Fruit fly (Drosophila melanogaster) whole organism, embryonic: ENCODE results near the gene CG4456.

Source experiments
- Adf1 ChIP-seq: fragments of 200-800 bp; sonication (Bioruptor generic); IDR thresholded peaks from 2 replicates; pipeline ENCODE4 v1.3.6; 2022; ENCODE audit warnings: missing biosample characterization, missing genetic modification characterization
- BEAF-32 ChIP-seq: fragments of 200-800 bp; sonication (Bioruptor generic); optimal IDR thresholded peaks from 3 replicates; lab custom pipeline; 2017; ENCODE audit warnings: missing biosample characterization, missing genetic modification characterization, mild to moderate bottlenecking, moderate library complexity, missing genetic modification reagents
- Bteb2 ChIP-seq: fragments of 200-800 bp; sonication (Bioruptor generic); optimal IDR thresholded peaks from 2 replicates; lab custom pipeline; 2016; ENCODE audit warnings: missing biosample characterization, missing genetic modification characterization
- CG11085 ChIP-seq: fragments of 200-800 bp; sonication (Bioruptor generic); IDR thresholded peaks from 2 replicates; pipeline ENCODE4 v1.3.6; 2022; ENCODE audit warnings: missing biosample characterization, missing genetic modification characterization
- CG11560 ChIP-seq: fragments of 200-800 bp; sonication (Bioruptor generic); IDR thresholded peaks from 3 replicates; pipeline ENCODE4 v1.3.6; 2022; ENCODE audit warnings: missing biosample characterization, missing genetic modification characterization
- CG12155 ChIP-seq: fragments of 200-800 bp; sonication (Bioruptor generic); optimal IDR thresholded peaks from 3 replicates; lab custom pipeline; 2016; ENCODE audit warnings: missing biosample characterization, missing genetic modification characterization
- CG14014 ChIP-seq: fragments of 200-800 bp; sonication (Bioruptor generic); IDR thresholded peaks from 2 replicates; pipeline ENCODE4 v1.3.6; 2022; ENCODE audit warnings: missing biosample characterization, missing genetic modification characterization
- CG14441 ChIP-seq: fragments of 200-800 bp; sonication (Bioruptor generic); IDR thresholded peaks from 2 replicates; pipeline ENCODE4 v1.3.6; 2022; ENCODE audit warnings: missing biosample characterization, missing genetic modification characterization
- CG15601 ChIP-seq: fragments of 200-800 bp; sonication (Bioruptor generic); optimal IDR thresholded peaks from 3 replicates; lab custom pipeline; 2019; ENCODE audit warnings: missing biosample characterization, mild to moderate bottlenecking, missing genetic modification characterization, moderate library complexity
- CG1647 ChIP-seq: fragments of 200-800 bp; sonication (Bioruptor generic); optimal IDR thresholded peaks from 3 replicates; lab custom pipeline; 2016; ENCODE audit warnings: missing biosample characterization, missing genetic modification characterization
- CG16813 ChIP-seq: fragments of 200-800 bp; sonication (Bioruptor generic); IDR thresholded peaks from 3 replicates; pipeline ENCODE4 v1.3.6; 2022; ENCODE audit warnings: missing biosample characterization, missing genetic modification characterization; ENCODE audit not compliant: partially characterized antibody
- CG18262 ChIP-seq: fragments of 200-800 bp; optimal IDR thresholded peaks from 3 replicates; lab custom pipeline; 2019; ENCODE audit warnings: missing biosample characterization, mild to moderate bottlenecking, missing genetic modification characterization, moderate library complexity
- CG18476 ChIP-seq: fragments of 200-800 bp; sonication (Bioruptor generic); optimal IDR thresholded peaks from 2 replicates; lab custom pipeline; 2016; ENCODE audit warnings: missing biosample characterization, mild to moderate bottlenecking, missing genetic modification characterization
- CG33213 ChIP-seq: fragments of 200-800 bp; sonication (Bioruptor generic); optimal IDR thresholded peaks from 3 replicates; lab custom pipeline; 2016; ENCODE audit warnings: missing biosample characterization, missing genetic modification characterization
- CG7357 ChIP-seq: fragments of 200-800 bp; sonication (Bioruptor generic); IDR thresholded peaks from 3 replicates; pipeline ENCODE4 v1.3.6; 2022; ENCODE audit warnings: missing biosample characterization, missing genetic modification characterization
- CG8290 ChIP-seq, 3 experiments: fragments of 200-800 bp; sonication (Bioruptor generic); optimal IDR thresholded peaks; 2 replicates each; lab custom pipeline; 2016 to 2019; ENCODE audit warnings: missing biosample characterization in 3 of 3, missing genetic modification characterization in 3 of 3, mild to moderate bottlenecking in 2 of 3, moderate library complexity in 1 of 3
- Dfd ChIP-seq, 2 experiments: fragments of >200 bp; optimal IDR thresholded peaks; 2 replicates each; lab custom pipeline; 2017; ENCODE audit warnings: missing biosample characterization in 2 of 2, missing genetic modification characterization in 2 of 2
- E2f2 ChIP-seq: fragments of 200-800 bp; sonication (Bioruptor generic); IDR thresholded peaks from 2 replicates; pipeline ENCODE4 v1.3.6; 2022; ENCODE audit warnings: missing biosample characterization, missing genetic modification characterization
- HmgD ChIP-seq: fragments of 200-800 bp; sonication (Bioruptor generic); optimal IDR thresholded peaks from 3 replicates; lab custom pipeline; 2016; ENCODE audit warnings: missing biosample characterization, missing genetic modification characterization
- Lhr ChIP-seq: fragments of 200-800 bp; sonication (Bioruptor generic); optimal IDR thresholded peaks from 3 replicates; lab custom pipeline; 2017; ENCODE audit warnings: mild to moderate bottlenecking, missing biosample characterization, missing genetic modification reagents, missing genetic modification characterization
- MESR4 ChIP-seq: fragments of 200-800 bp; sonication (Bioruptor generic); optimal IDR thresholded peaks from 2 replicates; lab custom pipeline; 2018; ENCODE audit warnings: missing biosample characterization, mild to moderate bottlenecking, missing genetic modification characterization, moderate library complexity
- Mad ChIP-seq: fragments of 200-800 bp; sonication (Bioruptor generic); optimal IDR thresholded peaks from 2 replicates; lab custom pipeline; 2016; ENCODE audit warnings: missing biosample characterization, missing genetic modification characterization
- Optix ChIP-seq: fragments of 200-800 bp; sonication (Bioruptor generic); IDR thresholded peaks from 3 replicates; pipeline ENCODE4 v1.3.6; 2022; ENCODE audit warnings: missing biosample characterization, missing genetic modification characterization
- Rx ChIP-seq: fragments of 200-800 bp; sonication (Bioruptor generic); IDR thresholded peaks from 2 replicates; pipeline ENCODE4 v1.3.6; 2022; ENCODE audit warnings: missing biosample characterization, missing genetic modification characterization
- aop ChIP-seq: fragments of 200-800 bp; sonication (Bioruptor generic); IDR thresholded peaks from 2 replicates; pipeline ENCODE4 v1.3.6; 2022; ENCODE audit warnings: missing biosample characterization, missing genetic modification characterization
- ase ChIP-seq: fragments of 200-800 bp; sonication (Bioruptor generic); IDR thresholded peaks from 3 replicates; pipeline ENCODE4 v1.3.6; 2022; ENCODE audit warnings: missing biosample characterization, missing genetic modification characterization
- br ChIP-seq: fragments of >200 bp; optimal IDR thresholded peaks from 2 replicates; lab custom pipeline; 2017
- chif ChIP-seq, 2 experiments: fragments of 200-800 bp; sonication (Bioruptor generic); optimal IDR thresholded peaks; 3 replicates each; lab custom pipeline; 2016; ENCODE audit warnings: missing biosample characterization in 2 of 2, missing genetic modification characterization in 2 of 2
- crp ChIP-seq, 2 experiments: fragments of 200-800 bp; sonication (Bioruptor generic); optimal IDR thresholded peaks; 2 replicates in 1 of 2; 3 replicates in 1 of 2; lab custom pipeline; 2017; ENCODE audit warnings: missing biosample characterization in 2 of 2, missing genetic modification characterization in 2 of 2, mild to moderate bottlenecking in 1 of 2, moderate library complexity in 1 of 2
- cwo ChIP-seq: fragments of 200-800 bp; sonication (Bioruptor generic); optimal IDR thresholded peaks from 3 replicates; lab custom pipeline; 2017; ENCODE audit warnings: missing biosample characterization, missing genetic modification characterization, mild to moderate bottlenecking, moderate library complexity, missing genetic modification reagents
- dan ChIP-seq: fragments of 200-800 bp; sonication (Bioruptor generic); IDR thresholded peaks from 2 replicates; pipeline ENCODE4 v1.3.6; 2022; ENCODE audit warnings: missing biosample characterization, missing genetic modification characterization
- dmrt99B ChIP-seq: fragments of 200-800 bp; sonication (Bioruptor generic); optimal IDR thresholded peaks from 2 replicates; lab custom pipeline; 2018; ENCODE audit warnings: missing biosample characterization, mild to moderate bottlenecking, missing genetic modification characterization, moderate library complexity
- exex ChIP-seq: fragments of 200-800 bp; sonication (Bioruptor generic); optimal IDR thresholded peaks from 4 replicates; lab custom pipeline; 2018; ENCODE audit warnings: missing biosample characterization, mild to moderate bottlenecking, missing genetic modification characterization, moderate library complexity
- gcm2 ChIP-seq: fragments of 200-800 bp; sonication (Bioruptor generic); optimal IDR thresholded peaks from 2 replicates; lab custom pipeline; 2016; ENCODE audit warnings: missing biosample characterization, missing genetic modification characterization
- gsb-n ChIP-seq: fragments of 200-800 bp; sonication (Bioruptor generic); optimal IDR thresholded peaks from 3 replicates; lab custom pipeline; 2018; ENCODE audit warnings: missing biosample characterization, mild to moderate bottlenecking, missing genetic modification characterization
- jumu ChIP-seq: fragments of 200-800 bp; sonication (Bioruptor generic); optimal IDR thresholded peaks from 3 replicates; lab custom pipeline; 2016; ENCODE audit warnings: missing biosample characterization, missing genetic modification characterization
- kah ChIP-seq: fragments of 200-800 bp; sonication (Bioruptor generic); optimal IDR thresholded peaks from 2 replicates; lab custom pipeline; 2018; ENCODE audit warnings: missing biosample characterization, mild to moderate bottlenecking, missing genetic modification characterization
- nau ChIP-seq: fragments of 200-800 bp; sonication (Bioruptor generic); optimal IDR thresholded peaks from 3 replicates; lab custom pipeline; 2017; ENCODE audit warnings: missing biosample characterization, mild to moderate bottlenecking, missing genetic modification characterization, missing genetic modification reagents
- nerfin-2 ChIP-seq: fragments of 200-800 bp; sonication (Bioruptor generic); IDR thresholded peaks from 2 replicates; pipeline ENCODE4 v1.3.6; 2022; ENCODE audit warnings: missing biosample characterization, missing genetic modification characterization; ENCODE audit not compliant: partially characterized antibody
- pan ChIP-seq, 4 experiments: fragments of >200 bp in 3 of 4; fragments of 200-800 bp in 1 of 4; sonication (Bioruptor generic) in 1 of 4; optimal IDR thresholded peaks in 3 of 4; IDR thresholded peaks in 1 of 4; 2 replicates each; pipeline versions ENCODE4 v1.3.6 to Lab custom; 2017 to 2022; ENCODE audit warnings: missing biosample characterization in 2 of 4, missing genetic modification characterization in 2 of 4, mixed read lengths in 1 of 4
- pita ChIP-seq: fragments of 200-800 bp; sonication (Bioruptor generic); optimal IDR thresholded peaks from 2 replicates; lab custom pipeline; 2017; ENCODE audit warnings: missing biosample characterization, mild to moderate bottlenecking, missing genetic modification characterization
- pum ChIP-seq: fragments of 200-800 bp; sonication (Bioruptor generic); optimal IDR thresholded peaks from 2 replicates; lab custom pipeline; 2016; ENCODE audit warnings: missing biosample characterization, missing genetic modification characterization
- shn ChIP-seq: fragments of 200-800 bp; sonication (Bioruptor generic); optimal IDR thresholded peaks from 3 replicates; lab custom pipeline; 2016; ENCODE audit warnings: missing biosample characterization, missing genetic modification characterization
- ssp ChIP-seq: fragments of 200-800 bp; sonication (Bioruptor generic); IDR thresholded peaks from 2 replicates; pipeline ENCODE4 v1.3.6; 2022; ENCODE audit warnings: missing biosample characterization, missing genetic modification characterization
- tgo ChIP-seq: fragments of 200-800 bp; sonication (Bioruptor generic); IDR thresholded peaks from 3 replicates; pipeline ENCODE4 v1.3.6; 2022; ENCODE audit warnings: missing biosample characterization, missing genetic modification characterization
- tna ChIP-seq: fragments of 200-800 bp; sonication (Bioruptor generic); IDR thresholded peaks from 2 replicates; pipeline ENCODE4 v1.3.6; 2022; ENCODE audit warnings: missing biosample characterization, missing genetic modification characterization; ENCODE audit not compliant: partially characterized antibody
- ttk ChIP-seq: fragments of 200-800 bp; sonication (Bioruptor generic); IDR thresholded peaks from 2 replicates; pipeline ENCODE4 v2.1.2; 2022; ENCODE audit warnings: missing biosample characterization, missing genetic modification characterization
- wor ChIP-seq: fragments of 200-800 bp; sonication (Bioruptor generic); IDR thresholded peaks from 2 replicates; pipeline ENCODE4 v1.3.6; 2022; ENCODE audit warnings: missing biosample characterization, missing genetic modification characterization

The CG4456 gene

dm6 chr3L:9377198-9378035 lies 4.9 kb downstream of the CG4456 start, which contains the start of gene Hsp26 (continued):
- peak; percentile 84 for TF ChIP-seq gsb-n (tag; lab: Kevin White, UChicago)
- TF ChIP-seq shn (GFP tag; lab: Kevin White, UChicago): peak; percentile 49
- peak; percentile 82 for TF ChIP-seq tgo (GFP tag; lab: Robert Waterston, UW)
- TF ChIP-seq BEAF-32 (GFP tag; lab: Kevin White, UChicago): no peak
- peak; percentile 58 for TF ChIP-seq CG1647 (GFP tag; lab: Kevin White, UChicago)
- peak; percentile 86 for TF ChIP-seq CG18262 (tag; lab: Kevin White, UChicago)
- peak; percentile 87 for TF ChIP-seq nau (GFP tag; lab: Kevin White, UChicago)
- peak; percentile 72 for TF ChIP-seq CG33213 (GFP tag; lab: Kevin White, UChicago)
- peak; percentile 52; the same call in 1 of the 2 replicates for TF ChIP-seq wor (GFP tag; lab: Robert Waterston, UW)
- TF ChIP-seq CG16813: no peak
- TF ChIP-seq dmrt99B (tag; lab: Kevin White, UChicago): peak; percentile 85
- TF ChIP-seq cwo (GFP tag; lab: Kevin White, UChicago): peak; percentile 75
- peak; percentile 61 for TF ChIP-seq CG7357 (GFP tag; lab: Robert Waterston, UW)
- TF ChIP-seq dan (GFP tag; lab: Robert Waterston, UW): no peak
- no peak for TF ChIP-seq nerfin-2 (GFP tag; lab: Robert Waterston, UW)
- TF ChIP-seq CG11085 (GFP tag; lab: Robert Waterston, UW): 0 out of 2 replicates have a peak, but pooled peaks have one; percentile 23
- peak; percentile 78 for TF ChIP-seq ase (GFP tag; lab: Robert Waterston, UW)
- no peak for TF ChIP-seq tna (GFP tag; lab: Robert Waterston, UW)
- TF ChIP-seq CG18476 (GFP tag; lab: Kevin White, UChicago): peak; percentile 74
- TF ChIP-seq E2f2 (GFP tag; lab: Robert Waterston, UW): peak; percentile 68; the same call in 1 of the 2 replicates
- peak; percentile 74 for TF ChIP-seq jumu (GFP tag; lab: Kevin White, UChicago)
- TF ChIP-seq chif (GFP tag; optimal IDR thresholded peaks at IDR 0.05; lab: Kevin White, UChicago): peak; percentile 81 to 82
- peak; percentile 58 for TF ChIP-seq gcm2 (GFP tag; lab: Kevin White, UChicago)
- peak; percentile 63 for TF ChIP-seq kah (GFP tag; lab: Kevin White, UChicago)
- TF ChIP-seq CG15601 (tag; lab: Kevin White, UChicago): peak; percentile 85
- TF ChIP-seq Bteb2: peak; percentile 83
- TF ChIP-seq HmgD: no peak
- peak; percentile 56 for TF ChIP-seq Adf1 (GFP tag; lab: Robert Waterston, UW)
- peak; percentile 72 for TF ChIP-seq CG8290 (GFP tag; optimal IDR thresholded peaks at IDR 0.05; lab: Kevin White, UChicago)
- TF ChIP-seq CG8290 (tag; optimal IDR thresholded peaks at IDR 0.05; lab: Kevin White, UChicago): peak in 1 of 2 experiments; percentile 24
- peak; percentile 73 for TF ChIP-seq ttk (GFP tag; lab: Robert Waterston, UW)
- TF ChIP-seq CG12155 (GFP tag; lab: Kevin White, UChicago): peak; percentile 83
- no peak for TF ChIP-seq pan (optimal IDR thresholded peaks at IDR 0.05; lab: Kevin White, UChicago)
- TF ChIP-seq pan (GFP tag; optimal IDR thresholded peaks at IDR 0.05 in 1 of 2, IDR thresholded peaks at IDR 0.05 in 1 of 2): peak in 1 of 2 experiments; percentile 89
- TF ChIP-seq CG11560 (tag; lab: Robert Waterston, UW): 0 out of 3 replicates have a peak, but pooled peaks have one; percentile 29
- no peak for TF ChIP-seq br (lab: Kevin White, UChicago)
- TF ChIP-seq MESR4: peak; percentile 3
- no peak for TF ChIP-seq aop (GFP tag; lab: Robert Waterston, UW)
- TF ChIP-seq ssp (GFP tag; lab: Robert Waterston, UW): peak; percentile 66
- peak; percentile 81 for TF ChIP-seq CG14441 (GFP tag; lab: Robert Waterston, UW)
- peak; percentile 8 to 31 for TF ChIP-seq crp (GFP tag; optimal IDR thresholded peaks at IDR 0.05; lab: Kevin White, UChicago)
- TF ChIP-seq Dfd (GFP tag; optimal IDR thresholded peaks at IDR 0.05; lab: Kevin White, UChicago): no peak
- TF ChIP-seq Rx: peak; percentile 27; the same call in 1 of the 2 replicates
- TF ChIP-seq exex (tag; lab: Kevin White, UChicago): no peak
- peak; percentile 81 for TF ChIP-seq pum (GFP tag; lab: Kevin White, UChicago)
- peak; percentile 85 for TF ChIP-seq CG14014
- peak; percentile 23; the same call in 1 of the 3 replicates for TF ChIP-seq Optix (GFP tag; lab: Robert Waterston, UW)
- no peak for TF ChIP-seq pita (GFP tag; lab: Kevin White, UChicago)
- TF ChIP-seq Lhr (GFP tag; lab: Kevin White, UChicago): no peak
- peak; percentile 61 for TF ChIP-seq Mad (GFP tag; lab: Kevin White, UChicago)
